Worm (Caenorhabditis elegans) whole organism, midembryonic: Measurements from ENCODE around the gene mtre-1.

Experiments
- T22C8.4 ChIP-seq: fragments of 200-800 bp; sonication (Bioruptor generic); IDR thresholded peaks from 2 replicates; pipeline ENCODE4 v1.3.6; 2022; ENCODE audit warnings: missing genetic modification characterization, missing compliant biosample characterization
- cog-1 ChIP-seq: sonication (generic microtip); optimal IDR thresholded peaks from 2 replicates; lab custom pipeline; 2016; ENCODE audit warnings: missing genetic modification characterization, missing compliant biosample characterization
- flt-1 ChIP-seq: fragments of 200-800 bp; sonication (Bioruptor generic); IDR thresholded peaks from 2 replicates; pipeline ENCODE4 v1.3.6; 2022; ENCODE audit warnings: missing genetic modification characterization, missing compliant biosample characterization
- klf-2 ChIP-seq: fragments of 200-800 bp; sonication (Bioruptor generic); conservative IDR thresholded peaks from 2 replicates; pipeline ENCODE4 v1.3.6; 2022; ENCODE audit warnings: missing genetic modification reagents, missing genetic modification characterization, missing compliant biosample characterization
- med-1 ChIP-seq: sonication (generic microtip); optimal IDR thresholded peaks from 2 replicates; lab custom pipeline; 2017; ENCODE audit warnings: missing genetic modification characterization, mild to moderate bottlenecking, missing compliant biosample characterization, antibody characterized with exemption, missing genetic modification reagents; ENCODE audit not compliant: insufficient read depth
- ref-1 ChIP-seq: fragments of 200-800 bp; sonication (Bioruptor generic); conservative IDR thresholded peaks from 2 replicates; pipeline ENCODE4 v1.3.6; 2022; ENCODE audit warnings: missing genetic modification reagents, missing genetic modification characterization, missing compliant biosample characterization
- tab-1 ChIP-seq: fragments of 200-800 bp; sonication (Bioruptor generic); IDR thresholded peaks from 2 replicates; pipeline ENCODE4 v1.3.6; 2022; ENCODE audit warnings: missing genetic modification characterization, missing compliant biosample characterization
- ztf-23 ChIP-seq: fragments of 200-800 bp; sonication (Bioruptor generic); IDR thresholded peaks from 2 replicates; pipeline ENCODE4 v1.3.6; 2022; ENCODE audit warnings: missing genetic modification reagents, missing genetic modification characterization, missing compliant biosample characterization
- ztf-29 ChIP-seq: fragments of 200-800 bp; sonication (Bioruptor generic); IDR thresholded peaks from 2 replicates; pipeline ENCODE4 v1.3.6; 2022; ENCODE audit warnings: missing genetic modification reagents, missing genetic modification characterization, missing compliant biosample characterization

mtre-1 gene

ce11 chrII:8034008-8034407 is 16.4 kb downstream of the mtre-1 start:
- no peak for TF ChIP-seq ztf-23
- TF ChIP-seq ref-1, result no peak
- TF ChIP-seq cog-1, result no peak
- no peak for TF ChIP-seq med-1
- TF ChIP-seq flt-1, result no peak
- TF ChIP-seq ztf-29, result no peak

ce11 chrII:8032657-8033056 is 17.7 kb downstream of the mtre-1 start, which contains the start of gene nrf-6:
Gene nrf-6, minus strand, starts transcription at chrII:8032708.
- no peak for TF ChIP-seq tab-1
- no peak for TF ChIP-seq ztf-23
- no peak for TF ChIP-seq klf-2 (GFP tag; lab: Robert Waterston, UW)

- TF ChIP-seq med-1 (no peak), tab-1 (no peak), ztf-29 (no peak), ref-1 (no peak), ztf-23 (no peak), T22C8.4 (GFP tag; lab: Robert Waterston, UW) (no peak), klf-2 (GFP tag; lab: Robert Waterston, UW) (no peak), cog-1 (no peak), flt-1 (no peak)
These were observed 21.6 kb downstream of the mtre-1 start for ce11 chrII:8028730-8029129.

ce11 chrII:8028246-8028694 is 22.1 kb downstream of the mtre-1 start:
- TF ChIP-seq cog-1 (peak; percentile 77), klf-2 (GFP tag; lab: Robert Waterston, UW) (no peak), ztf-29 (peak; percentile 60; the same call in 1 of the 2 replicates), tab-1 (no peak), ztf-23 (peak; percentile 79), med-1 (no peak), ref-1 (no peak), flt-1 (peak; percentile 74; the same call in 1 of the 2 replicates), T22C8.4 (GFP tag; lab: Robert Waterston, UW) (peak; percentile 62)

- TF ChIP-seq flt-1 (no peak), ztf-29 (no peak), tab-1 (no peak), med-1 (no peak), ztf-23 (no peak), ref-1 (no peak), T22C8.4 (GFP tag; lab: Robert Waterston, UW) (no peak), cog-1 (no peak), klf-2 (GFP tag; lab: Robert Waterston, UW) (no peak)
These were observed 22.7 kb downstream of the mtre-1 start, which contains the start of gene swsn-7 for ce11 chrII:8027663-8028062. Gene swsn-7, minus strand, starts transcription at chrII:8027763.

ce11 chrII:8022461-8022860 is 27.9 kb downstream of the mtre-1 start, which contains the start of gene hda-2:
Gene hda-2, minus strand, starts transcription at chrII:8022561.
- TF ChIP-seq flt-1 (no peak), cog-1 (no peak), ref-1 (no peak), klf-2 (GFP tag; lab: Robert Waterston, UW) (no peak), ztf-29 (no peak), ztf-23 (no peak), tab-1 (no peak), med-1 (no peak), T22C8.4 (GFP tag; lab: Robert Waterston, UW) (no peak)

DNA sequence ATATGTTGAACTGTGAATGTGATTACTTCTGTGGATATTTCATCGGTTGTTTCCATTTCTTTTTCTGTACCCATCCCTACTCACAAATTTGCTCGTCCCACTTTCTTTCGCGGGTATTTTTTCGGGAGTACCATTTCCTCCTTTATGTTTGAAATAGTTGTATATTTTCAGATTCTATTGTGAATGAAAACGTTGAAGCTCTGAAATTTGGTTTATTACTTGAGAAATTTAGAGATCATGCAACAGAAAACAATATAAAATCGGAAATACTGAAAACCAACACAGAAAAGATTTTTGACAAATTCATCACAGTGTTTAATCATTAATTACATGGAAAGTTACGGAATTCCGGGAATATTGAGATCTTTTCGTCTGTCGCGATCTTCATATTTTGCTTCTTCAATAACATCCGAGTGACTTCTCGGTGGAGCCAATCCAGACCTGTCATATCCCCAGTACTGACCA is 29.8 kb downstream of the mtre-1 start:
- no peak for TF ChIP-seq med-1
- TF ChIP-seq ref-1, result no peak
- TF ChIP-seq cog-1, result no peak
- TF ChIP-seq tab-1, result no peak
- TF ChIP-seq T22C8.4 (GFP tag; lab: Robert Waterston, UW), result no peak
- no peak for TF ChIP-seq flt-1

- no peak for TF ChIP-seq cog-1
- TF ChIP-seq ztf-29, result no peak
- TF ChIP-seq tab-1, result no peak
- no peak for TF ChIP-seq flt-1
- TF ChIP-seq T22C8.4 (GFP tag; lab: Robert Waterston, UW), result no peak
- no peak for TF ChIP-seq ref-1
- no peak for TF ChIP-seq klf-2 (GFP tag; lab: Robert Waterston, UW)
- TF ChIP-seq ztf-23, result no peak
- TF ChIP-seq med-1, result no peak
These were observed 33.0 kb downstream of the mtre-1 start, which contains the start of gene zyg-11 for ce11 chrII:8017380-8017779. Gene zyg-11, plus strand, starts transcription at chrII:8017680.

DNA sequence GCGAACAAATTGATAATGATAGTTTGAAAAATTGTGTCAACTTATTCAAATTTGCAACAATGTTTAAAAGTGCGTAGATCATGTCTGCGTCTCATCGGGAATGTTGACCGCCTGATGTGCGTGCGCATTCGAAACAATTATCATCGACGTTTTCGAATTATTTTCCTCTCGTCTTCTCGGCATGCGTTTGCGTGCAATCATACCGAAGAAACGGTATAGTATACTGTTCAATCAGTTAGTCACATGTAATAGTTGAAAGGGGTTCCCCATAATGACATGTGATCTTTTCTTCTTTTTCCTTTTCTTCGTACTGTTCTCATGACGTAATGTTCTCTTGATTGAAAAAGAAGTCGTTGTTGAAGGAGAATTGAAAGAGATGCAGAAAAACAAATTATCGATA is 33.6 kb downstream of the mtre-1 start:
- TF ChIP-seq cog-1 (no peak), T22C8.4 (GFP tag; lab: Robert Waterston, UW) (no peak), ztf-29 (no peak), tab-1 (no peak), med-1 (no peak), ref-1 (no peak), klf-2 (GFP tag; lab: Robert Waterston, UW) (no peak), flt-1 (no peak)

DNA sequence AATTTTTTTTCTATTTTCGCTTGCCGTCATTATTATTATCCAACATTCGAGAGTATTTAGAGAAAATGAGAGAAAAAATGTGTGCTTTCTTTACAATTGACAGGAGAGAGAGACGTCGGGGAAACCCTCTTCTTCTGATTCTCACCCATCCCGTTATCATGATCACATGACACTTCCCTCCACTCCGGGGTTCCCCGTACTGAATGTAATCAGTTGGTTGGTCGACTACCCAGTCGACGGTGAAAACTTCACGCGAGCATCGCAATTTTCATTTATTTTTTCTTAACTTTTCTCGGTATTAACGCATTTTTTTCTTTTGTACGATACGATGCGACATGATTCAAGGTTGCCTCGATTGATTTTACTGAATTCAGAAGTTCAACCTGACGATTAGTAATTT is 34.2 kb downstream of the mtre-1 start:
- TF ChIP-seq klf-2 (GFP tag; lab: Robert Waterston, UW), result no peak
- TF ChIP-seq cog-1, result no peak
- TF ChIP-seq med-1, result no peak
- TF ChIP-seq ref-1, result no peak
- no peak for TF ChIP-seq T22C8.4 (GFP tag; lab: Robert Waterston, UW)
- TF ChIP-seq ztf-29, result no peak
- TF ChIP-seq ztf-23, result no peak
- no peak for TF ChIP-seq flt-1
- no peak for TF ChIP-seq tab-1

ce11 chrII:8015483-8015938 is 34.9 kb downstream of the mtre-1 start:
- TF ChIP-seq med-1 (no peak), T22C8.4 (GFP tag; lab: Robert Waterston, UW) (0 out of 2 replicates have a peak, but pooled peaks have one; percentile 13)
